Worm (Caenorhabditis elegans): ENCODE measurements around the gene nhr-14.

Gene nhr-14

DNA sequence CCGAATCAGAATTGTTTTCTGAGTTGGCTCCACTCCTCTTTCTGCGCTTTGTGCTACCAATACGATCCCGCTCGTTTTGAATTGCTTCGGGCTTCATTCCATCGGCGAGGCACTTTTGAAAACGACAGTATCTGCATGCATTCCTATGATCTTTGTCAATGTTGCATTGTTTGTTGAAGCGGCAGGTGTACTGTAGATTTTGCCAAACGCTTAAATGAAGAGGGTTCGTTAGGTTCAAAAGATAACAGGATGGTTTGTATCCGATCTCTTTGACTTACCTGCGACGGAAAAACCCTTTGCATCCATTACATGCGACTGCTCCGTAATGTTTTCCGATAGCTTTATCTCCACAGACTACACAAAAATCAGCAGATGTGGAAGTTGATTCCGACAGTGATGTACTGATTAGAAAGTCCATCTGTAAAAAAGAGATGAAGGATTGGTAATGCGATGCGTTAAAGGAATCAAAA is at the start of gene nhr-14:
Gene nhr-14, minus strand, starts transcription at position 420 of the 470 bp plus-strand sequence.
- TF ChIP-seq lin-13 (GFP tag; optimal IDR thresholded peaks at IDR 0.05): no peak
- TF ChIP-seq nhr-10 (tag; optimal IDR thresholded peaks at IDR 0.05): no peak
- TF ChIP-seq nhr-237 (tag; optimal IDR thresholded peaks at IDR 0.05): no peak
- no peak for TF ChIP-seq unc-39 (tag; optimal IDR thresholded peaks at IDR 0.05)

- TF ChIP-seq ZK546.5 (tag; optimal IDR thresholded peaks at IDR 0.05) (no peak), mdl-1 (tag; optimal IDR thresholded peaks at IDR 0.05) (no peak), nhr-23 (tag; optimal IDR thresholded peaks at IDR 0.05) (no peak), nhr-237 (tag; optimal IDR thresholded peaks at IDR 0.05) (no peak), ceh-82 (tag; optimal IDR thresholded peaks at IDR 0.05) (no peak), nhr-25 (tag; optimal IDR thresholded peaks at IDR 0.05) (no peak), egl-27 (tag; optimal IDR thresholded peaks at IDR 0.05) (no peak), ztf-1 (GFP tag; conservative IDR thresholded peaks at IDR 0.05) (no peak), fos-1 (tag; optimal IDR thresholded peaks at IDR 0.05) (no peak), nhr-21 (tag; optimal IDR thresholded peaks at IDR 0.05) (no peak), dmd-4 (tag; optimal IDR thresholded peaks at IDR 0.05) (no peak), elt-1 (tag; optimal IDR thresholded peaks at IDR 0.05) (no peak), blmp-1 (tag; optimal IDR thresholded peaks at IDR 0.05; ENCODE audit: insufficient read depth) (no peak)
Measured at ce11 chrX:8523000-8523399, 47.0 kb upstream of the nhr-14 start.

- TF ChIP-seq mdl-1 (tag; optimal IDR thresholded peaks at IDR 0.05) (no peak), ZK546.5 (tag; optimal IDR thresholded peaks at IDR 0.05) (no peak)
Measured at ce11 chrX:8521614-8522013, 45.6 kb upstream of the nhr-14 start, which contains the start of gene C03G5.14. Gene C03G5.14 (plus strand): TSS chrX:8521914.

- TF ChIP-seq gmeb-1 (tag; optimal IDR thresholded peaks at IDR 0.05) (no peak), unc-39 (tag; optimal IDR thresholded peaks at IDR 0.05) (no peak), lin-39 (tag; optimal IDR thresholded peaks at IDR 0.05) (no peak), nhr-12 (tag; optimal IDR thresholded peaks at IDR 0.05) (no peak), skn-1 (tag; optimal IDR thresholded peaks at IDR 0.05) (no peak), nhr-11 (tag; optimal IDR thresholded peaks at IDR 0.05) (no peak), ztf-11 (tag; optimal IDR thresholded peaks at IDR 0.05) (no peak), ztf-1 (GFP tag; conservative IDR thresholded peaks at IDR 0.05) (no peak), nhr-237 (tag; optimal IDR thresholded peaks at IDR 0.05) (no peak), alr-1 (tag; optimal IDR thresholded peaks at IDR 0.05) (no peak), unc-55 (GFP tag; optimal IDR thresholded peaks at IDR 0.05) (no peak), lin-13 (GFP tag; optimal IDR thresholded peaks at IDR 0.05) (no peak), nhr-25 (tag; optimal IDR thresholded peaks at IDR 0.05) (no peak), Y55F3AM.14 (GFP tag; optimal IDR thresholded peaks at IDR 0.05) (no peak), nhr-129 (tag; optimal IDR thresholded peaks at IDR 0.05) (no peak), elt-1 (tag; optimal IDR thresholded peaks at IDR 0.05) (no peak), lin-11 (tag; optimal IDR thresholded peaks at IDR 0.05) (no peak)
Measured at ce11 chrX:8520402-8520801, 44.4 kb upstream of the nhr-14 start, which contains the start of gene H03E18.2. Gene H03E18.2 (minus strand): TSS chrX:8520502.

- TF ChIP-seq sma-9 (GFP tag; optimal IDR thresholded peaks at IDR 0.05) (no peak), sma-9 (tag; optimal IDR thresholded peaks at IDR 0.05) (no peak), nhr-21 (tag; optimal IDR thresholded peaks at IDR 0.05) (peak; percentile 9), ceh-82 (tag; optimal IDR thresholded peaks at IDR 0.05) (no peak)
Measured at ce11 chrX:8509088-8509487, 33.1 kb upstream of the nhr-14 start.

ce11 chrX:8507576-8507975 is 31.6 kb upstream of the nhr-14 start, which contains the start of gene H03E18.1:
Gene H03E18.1 (plus strand): TSS chrX:8507876.
- no peak for TF ChIP-seq sma-3 (GFP tag; optimal IDR thresholded peaks at IDR 0.05)

DNA sequence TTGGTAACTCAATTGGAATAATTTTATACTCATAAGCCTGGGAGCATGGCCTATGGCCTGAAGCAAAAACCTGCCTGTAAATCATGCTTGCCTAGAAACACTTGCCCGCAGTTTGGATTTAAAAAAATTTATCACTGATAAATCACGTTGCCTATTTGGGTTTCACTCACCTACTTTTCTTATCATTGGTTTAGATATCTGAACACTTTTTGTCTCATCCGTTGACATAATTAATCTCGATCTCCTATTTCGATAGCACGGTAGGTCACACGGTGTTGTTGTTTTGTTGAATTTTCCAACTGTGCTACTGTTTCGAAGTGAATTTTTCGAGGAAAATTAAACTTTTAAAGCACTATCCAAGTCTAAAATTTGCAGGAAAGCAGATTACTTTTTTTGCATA is 31.1 kb upstream of the nhr-14 start:
- TF ChIP-seq nhr-25 (tag; optimal IDR thresholded peaks at IDR 0.05) (no peak), sem-4 (tag; optimal IDR thresholded peaks at IDR 0.05) (no peak), egl-27 (tag; optimal IDR thresholded peaks at IDR 0.05) (no peak), C34F6.9 (tag; optimal IDR thresholded peaks at IDR 0.05) (no peak), lsy-2 (tag; optimal IDR thresholded peaks at IDR 0.05) (no peak), mdl-1 (tag; optimal IDR thresholded peaks at IDR 0.05) (no peak), nhr-12 (tag; optimal IDR thresholded peaks at IDR 0.05) (no peak), lin-11 (tag; optimal IDR thresholded peaks at IDR 0.05) (no peak), lin-13 (GFP tag; optimal IDR thresholded peaks at IDR 0.05) (no peak), nhr-129 (tag; optimal IDR thresholded peaks at IDR 0.05) (no peak), nhr-237 (tag; optimal IDR thresholded peaks at IDR 0.05) (no peak), unc-39 (tag; optimal IDR thresholded peaks at IDR 0.05) (no peak), aly-2 (tag; optimal IDR thresholded peaks at IDR 0.05) (no peak)
